Worm (Caenorhabditis elegans) whole organism, late embryonic: ENCODE results near the gene pxl-1.

Source experiments
- K09A11.1 ChIP-seq: sonication (generic microtip); optimal IDR thresholded peaks from 2 replicates; lab custom pipeline; 2017; ENCODE audit warnings: antibody characterized with exemption, mild to moderate bottlenecking, missing genetic modification characterization, missing compliant biosample characterization; ENCODE audit not compliant: insufficient read depth
- T23F11.4 ChIP-seq: fragments of 200-800 bp; sonication (Bioruptor generic); optimal IDR thresholded peaks from 2 replicates; lab custom pipeline; 2018; ENCODE audit warnings: mild to moderate bottlenecking, missing genetic modification characterization, missing compliant biosample characterization
- ets-4 ChIP-seq: sonication (generic microtip); optimal IDR thresholded peaks from 2 replicates; lab custom pipeline; 2016; ENCODE audit warnings: missing genetic modification characterization, missing compliant biosample characterization
- fkh-10 ChIP-seq: fragments of 150-350 bp; optimal IDR thresholded peaks from 2 replicates; lab custom pipeline; 2014; ENCODE audit warnings: missing biosample characterization, missing genetic modification reagents, missing genetic modification characterization
- fkh-6 ChIP-seq: sonication (generic microtip); optimal IDR thresholded peaks from 2 replicates; lab custom pipeline; 2016; ENCODE audit warnings: missing genetic modification characterization, missing compliant biosample characterization
- hlh-30 ChIP-seq: sonication (generic microtip); optimal IDR thresholded peaks from 2 replicates; lab custom pipeline; 2017; ENCODE audit warnings: antibody characterized with exemption, missing genetic modification characterization, missing compliant biosample characterization; ENCODE audit not compliant: insufficient read depth
- madf-2 ChIP-seq: sonication (generic microtip); optimal IDR thresholded peaks from 2 replicates; lab custom pipeline; 2017; ENCODE audit warnings: missing genetic modification characterization, missing compliant biosample characterization
- nfya-1 ChIP-seq: sonication (generic microtip); optimal IDR thresholded peaks from 2 replicates; lab custom pipeline; 2017; ENCODE audit warnings: missing genetic modification characterization, mild to moderate bottlenecking, missing compliant biosample characterization, antibody characterized with exemption, moderate library complexity
- nhr-11 ChIP-seq: fragments of 150-350 bp; optimal IDR thresholded peaks from 2 replicates; lab custom pipeline; 2014; ENCODE audit warnings: missing biosample characterization, missing genetic modification characterization
- ref-2 ChIP-seq: sonication (generic microtip); optimal IDR thresholded peaks from 2 replicates; lab custom pipeline; 2016; ENCODE audit warnings: missing genetic modification characterization, missing compliant biosample characterization
- sox-2 ChIP-seq: fragments of 200-800 bp; sonication (Bioruptor generic); IDR thresholded peaks from 2 replicates; pipeline ENCODE4 v1.3.6; 2022; ENCODE audit warnings: missing genetic modification reagents, missing genetic modification characterization, missing compliant biosample characterization

ce11 chrIII:5883517-5883916 is 12.3 kb downstream of the pxl-1 start:
- no peak for TF ChIP-seq T23F11.4
- TF ChIP-seq hlh-30, result no peak
- TF ChIP-seq K09A11.1 (tag; lab: Kevin White, UChicago), result no peak
- TF ChIP-seq nfya-1, result no peak
- TF ChIP-seq nhr-11 (tag; lab: Kevin White, UChicago), result no peak
- no peak for TF ChIP-seq fkh-6 (tag; lab: Kevin White, UChicago)
- TF ChIP-seq fkh-10 (GFP tag; lab: Kevin White, UChicago), result no peak
- TF ChIP-seq ets-4, result no peak
- no peak for TF ChIP-seq madf-2 (tag; lab: Kevin White, UChicago)
- TF ChIP-seq sox-2 (GFP tag; lab: Robert Waterston, UW), result no peak
- no peak for TF ChIP-seq ref-2 (tag; lab: Kevin White, UChicago)
